Fruit fly (Drosophila melanogaster) S2 (cell line): Measurements from ENCODE around the gene Alp1.

ENCODE experiments used
- CG8478 ChIP-seq: fragments of >200 bp; optimal IDR thresholded peaks from 2 replicates; lab custom pipeline; 2018
- CTCF ChIP-seq, 2 experiments: fragments of >200 bp; optimal IDR thresholded peaks; 2 replicates each; lab custom pipeline; 2018

The Alp1 gene

dm6 chr3L:21455196-21455595 is 10.6 kb upstream of the Alp1 start:
- TF ChIP-seq CTCF (optimal IDR thresholded peaks at IDR 0.05; lab: Kevin White, UChicago), result no peak
- no peak for TF ChIP-seq CG8478 (lab: Kevin White, UChicago)

dm6 chr3L:21453623-21454022 is 9.0 kb upstream of the Alp1 start:
- TF ChIP-seq CTCF (optimal IDR thresholded peaks at IDR 0.05; lab: Kevin White, UChicago) (no peak), CG8478 (lab: Kevin White, UChicago) (no peak)

dm6 chr3L:21450486-21450885 is 5.9 kb upstream of the Alp1 start:
- TF ChIP-seq CG8478 (lab: Kevin White, UChicago) (no peak), CTCF (optimal IDR thresholded peaks at IDR 0.05; lab: Kevin White, UChicago) (no peak)

- TF ChIP-seq CG8478 (lab: Kevin White, UChicago) (no peak), CTCF (optimal IDR thresholded peaks at IDR 0.05; lab: Kevin White, UChicago) (no peak)
Observed at dm6 chr3L:21449336-21449735, 4.7 kb upstream of the Alp1 start.

dm6 chr3L:21445704-21446103 is 1.1 kb upstream of the Alp1 start, which contains the start of gene Syx7:
Gene Syx7, plus strand, starts transcription at chr3L:21445834.
- TF ChIP-seq CTCF (optimal IDR thresholded peaks at IDR 0.05; lab: Kevin White, UChicago), result no peak
- TF ChIP-seq CG8478 (lab: Kevin White, UChicago), result no peak

dm6 chr3L:21441216-21441813 is 3.3 kb downstream of the Alp1 start, which contains the start of gene CG5664:
Gene CG5664, minus strand, starts transcription at chr3L:21441363.
- TF ChIP-seq CG8478 (lab: Kevin White, UChicago), result no peak
- TF ChIP-seq CTCF (optimal IDR thresholded peaks at IDR 0.05; lab: Kevin White, UChicago), result no peak

- no peak for TF ChIP-seq CTCF (optimal IDR thresholded peaks at IDR 0.05; lab: Kevin White, UChicago)
Observed at dm6 chr3L:21436089-21436488, 8.5 kb downstream of the Alp1 start.

dm6 chr3L:21433744-21434384 is 10.8 kb downstream of the Alp1 start:
- no peak for TF ChIP-seq CTCF (optimal IDR thresholded peaks at IDR 0.05; lab: Kevin White, UChicago)
- no peak for TF ChIP-seq CG8478 (lab: Kevin White, UChicago)

- TF ChIP-seq CTCF (optimal IDR thresholded peaks at IDR 0.05; lab: Kevin White, UChicago) (no peak), CG8478 (lab: Kevin White, UChicago) (no peak)
Observed at dm6 chr3L:21433098-21433497, 11.5 kb downstream of the Alp1 start, which contains the start of the genes barc and Aef1. Gene barc, minus strand, starts transcription at chr3L:21433134. Gene Aef1, plus strand, starts transcription at chr3L:21433422.

- TF ChIP-seq CTCF (optimal IDR thresholded peaks at IDR 0.05; lab: Kevin White, UChicago), result no peak
- TF ChIP-seq CG8478 (lab: Kevin White, UChicago), result no peak
Observed at dm6 chr3L:21427490-21427889, 17.1 kb downstream of the Alp1 start, which contains the start of gene CG33288. Gene CG33288, plus strand, starts transcription at chr3L:21427790.

dm6 chr3L:21417884-21418536 is 26.6 kb downstream of the Alp1 start:
- TF ChIP-seq CTCF (optimal IDR thresholded peaks at IDR 0.05; lab: Kevin White, UChicago) (no peak), CG8478 (lab: Kevin White, UChicago) (no peak)

dm6 chr3L:21416921-21417447 is 27.6 kb downstream of the Alp1 start:
- TF ChIP-seq CTCF (optimal IDR thresholded peaks at IDR 0.05; lab: Kevin White, UChicago), result no peak
- no peak for TF ChIP-seq CG8478 (lab: Kevin White, UChicago)

dm6 chr3L:21414331-21414730 is 30.3 kb downstream of the Alp1 start:
- TF ChIP-seq CG8478 (lab: Kevin White, UChicago) (no peak), CTCF (optimal IDR thresholded peaks at IDR 0.05; lab: Kevin White, UChicago) (no peak)

dm6 chr3L:21412140-21412539 is 32.5 kb downstream of the Alp1 start:
- TF ChIP-seq CG8478 (lab: Kevin White, UChicago) (no peak), CTCF (optimal IDR thresholded peaks at IDR 0.05; lab: Kevin White, UChicago) (no peak)

- TF ChIP-seq CG8478 (lab: Kevin White, UChicago) (no peak), CTCF (optimal IDR thresholded peaks at IDR 0.05; lab: Kevin White, UChicago) (no peak)
Observed at dm6 chr3L:21406638-21407037, 38.0 kb downstream of the Alp1 start, which contains the start of gene sa. Gene sa, minus strand, starts transcription at chr3L:21406738.
